Fruit fly (Drosophila melanogaster) whole organism, wandering third instar larva: ENCODE data around the gene Elba2.

ENCODE experiments used
- Abd-B ChIP-seq: fragments of >200 bp; optimal IDR thresholded peaks from 2 replicates; lab custom pipeline; 2017; ENCODE audit warnings: missing biosample characterization, missing genetic modification characterization
- Myc ChIP-seq: fragments of >200 bp; optimal IDR thresholded peaks from 2 replicates; lab custom pipeline; 2017
- fru ChIP-seq: fragments of 200-800 bp; sonication (Bioruptor generic); optimal IDR thresholded peaks from 3 replicates; lab custom pipeline; 2016; ENCODE audit warnings: missing biosample characterization, mild to moderate bottlenecking, missing genetic modification characterization
- sv ChIP-seq: fragments of 200-800 bp; sonication (Bioruptor generic); optimal IDR thresholded peaks from 3 replicates; lab custom pipeline; 2016; ENCODE audit warnings: missing biosample characterization, missing genetic modification characterization
- usp ChIP-seq: fragments of >200 bp; optimal IDR thresholded peaks from 2 replicates; lab custom pipeline; 2017; ENCODE audit warnings: missing biosample characterization, missing genetic modification characterization

- TF ChIP-seq fru (GFP tag; lab: Kevin White, UChicago): no peak
- TF ChIP-seq sv: no peak
- no peak for TF ChIP-seq Abd-B (GFP tag; lab: Kevin White, UChicago)
- TF ChIP-seq usp (GFP tag; lab: Kevin White, UChicago): no peak
- no peak for TF ChIP-seq Myc (lab: Kevin White, UChicago)
Measured at dm6 chr2L:2564758-2565157, 12.7 kb upstream of the Elba2 start, which contains the start of gene Cyp309a1.
